Fruit fly (Drosophila melanogaster): Measurements from ENCODE around the gene Qtzl.

The Qtzl gene

dm6 chr2L:12010100-12010876 lies 14.7 kb downstream of the Qtzl start (continued):
- TF ChIP-seq Vsx1 (GFP tag; optimal IDR thresholded peaks at IDR 0.05) (peak; percentile 43), dati (GFP tag; IDR thresholded peaks at IDR 0.05) (no peak), schlank (tag; optimal IDR thresholded peaks at IDR 0.05) (no peak), NC2α (GFP tag; optimal IDR thresholded peaks at IDR 0.05) (no peak), CG1792 (GFP tag; optimal IDR thresholded peaks at IDR 0.05) (no peak), CG16815 (GFP tag; optimal IDR thresholded peaks at IDR 0.05) (no peak), Tbp (GFP tag; optimal IDR thresholded peaks at IDR 0.05) (no peak), pnt (GFP tag; optimal IDR thresholded peaks at IDR 0.05) (no peak), sqz (GFP tag; optimal IDR thresholded peaks at IDR 0.05) (peak; percentile 50), lbe (GFP tag; optimal IDR thresholded peaks at IDR 0.05) (peak; percentile 47), CG6689 (GFP tag; IDR thresholded peaks at IDR 0.05) (no peak), Blimp-1 (GFP tag; optimal IDR thresholded peaks at IDR 0.05) (no peak), CG15514 (GFP tag; optimal IDR thresholded peaks at IDR 0.05) (no peak), Pdp1 (GFP tag; optimal IDR thresholded peaks at IDR 0.05) (no peak), ab (GFP tag; optimal IDR thresholded peaks at IDR 0.05) (peak; percentile 84), CG16813 (GFP tag; IDR thresholded peaks at IDR 0.05; ENCODE audit: partially characterized antibody) (no peak), CG12659 (GFP tag; optimal IDR thresholded peaks at IDR 0.05) (no peak), vnd (GFP tag; IDR thresholded peaks at IDR 0.05; ENCODE audit: partially characterized antibody) (no peak), CG10267 (tag; optimal IDR thresholded peaks at IDR 0.05) (no peak), Camta (GFP tag; optimal IDR thresholded peaks at IDR 0.05) (no peak), org-1 (GFP tag; optimal IDR thresholded peaks at IDR 0.05) (no peak), hth (optimal IDR thresholded peaks at IDR 0.05) (no peak), BtbVII (GFP tag; optimal IDR thresholded peaks at IDR 0.05) (peak; percentile 11), Six4 (GFP tag; optimal IDR thresholded peaks at IDR 0.05) (no peak), Hmr (GFP tag; optimal IDR thresholded peaks at IDR 0.05) (peak; percentile 84), CG9876 (GFP tag; optimal IDR thresholded peaks at IDR 0.05) (no peak), Side (GFP tag; optimal IDR thresholded peaks at IDR 0.05) (peak; percentile 56), Dp (GFP tag; optimal IDR thresholded peaks at IDR 0.05) (no peak), lab (GFP tag; optimal IDR thresholded peaks at IDR 0.05) (peak; percentile 45), CG18599 (GFP tag; optimal IDR thresholded peaks at IDR 0.05) (peak; percentile 18), H2.0 (GFP tag; IDR thresholded peaks at IDR 0.05) (no peak), pum (GFP tag; optimal IDR thresholded peaks at IDR 0.05) (no peak), CG7556 (GFP tag; optimal IDR thresholded peaks at IDR 0.05) (no peak), HLH4C (GFP tag; IDR thresholded peaks at IDR 0.05; ENCODE audit: partially characterized antibody) (no peak), klu (GFP tag; IDR thresholded peaks at IDR 0.05) (no peak), CG14050 (GFP tag; IDR thresholded peaks at IDR 0.05) (no peak), gsb (GFP tag; IDR thresholded peaks at IDR 0.05) (no peak), CG3281 (GFP tag; optimal IDR thresholded peaks at IDR 0.05) (no peak), D19B (GFP tag; optimal IDR thresholded peaks at IDR 0.05) (no peak), CTCF (GFP tag; optimal IDR thresholded peaks at IDR 0.05) (peak; percentile 18), CG9727 (GFP tag; optimal IDR thresholded peaks at IDR 0.05) (peak; percentile 69), Bdp1 (GFP tag; optimal IDR thresholded peaks at IDR 0.05) (no peak), Poxn (GFP tag; IDR thresholded peaks at IDR 0.05) (no peak), CrebB (tag; optimal IDR thresholded peaks at IDR 0.05) (no peak), hb (GFP tag; IDR thresholded peaks at IDR 0.05; ENCODE audit: partially characterized antibody) (no peak), kah (GFP tag; optimal IDR thresholded peaks at IDR 0.05) (peak; percentile 85), sim (GFP tag; IDR thresholded peaks at IDR 0.05) (no peak), kni (GFP tag; optimal IDR thresholded peaks at IDR 0.05) (peak; percentile 100), aop (GFP tag; IDR thresholded peaks at IDR 0.05) (no peak), ttk (GFP tag; IDR thresholded peaks at IDR 0.05) (no peak)

Measured in whole organism, embryonic.